Fruit fly (Drosophila melanogaster) whole organism, embryonic: Measurements from ENCODE around the gene CG7806.

Source experiments
- Ada2b ChIP-seq: fragments of 200-800 bp; sonication (Bioruptor generic); IDR thresholded peaks from 2 replicates; pipeline ENCODE4 v1.3.6; 2022; ENCODE audit warnings: missing biosample characterization, missing genetic modification characterization
- CG4730 ChIP-seq: fragments of 200-800 bp; sonication (Bioruptor generic); IDR thresholded peaks from 2 replicates; pipeline ENCODE4 v1.3.6; 2022; ENCODE audit warnings: missing biosample characterization, missing genetic modification characterization
- CG6254 ChIP-seq: fragments of 200-800 bp; sonication (Bioruptor generic); optimal IDR thresholded peaks from 3 replicates; lab custom pipeline; 2017; ENCODE audit warnings: mild to moderate bottlenecking, missing biosample characterization, missing genetic modification reagents, missing genetic modification characterization
- CrebB ChIP-seq: fragments of 200-800 bp; sonication (Bioruptor generic); optimal IDR thresholded peaks from 3 replicates; lab custom pipeline; 2018; ENCODE audit warnings: missing biosample characterization, mild to moderate bottlenecking, missing genetic modification characterization
- Meics ChIP-seq: fragments of 200-800 bp; sonication (Bioruptor generic); optimal IDR thresholded peaks from 2 replicates; lab custom pipeline; 2017; ENCODE audit warnings: missing biosample characterization, mild to moderate bottlenecking, missing genetic modification characterization
- Side ChIP-seq: fragments of 200-800 bp; sonication (Bioruptor generic); optimal IDR thresholded peaks from 2 replicates; lab custom pipeline; 2016; ENCODE audit warnings: missing biosample characterization, missing genetic modification characterization
- chm ChIP-seq: fragments of 200-800 bp; sonication (Bioruptor generic); IDR thresholded peaks from 2 replicates; pipeline ENCODE4 v1.3.6; 2022; ENCODE audit warnings: missing biosample characterization, missing genetic modification characterization
- dati ChIP-seq: fragments of 200-800 bp; sonication (Bioruptor generic); IDR thresholded peaks from 2 replicates; pipeline ENCODE4 v1.3.6; 2022; ENCODE audit warnings: missing biosample characterization, missing genetic modification characterization
- ind ChIP-seq: fragments of 200-800 bp; sonication (Bioruptor generic); optimal IDR thresholded peaks from 3 replicates; lab custom pipeline; 2016; ENCODE audit warnings: missing biosample characterization, missing genetic modification characterization
- maf-S ChIP-seq: fragments of 200-800 bp; sonication (Bioruptor generic); optimal IDR thresholded peaks from 2 replicates; lab custom pipeline; 2016; ENCODE audit warnings: missing biosample characterization, missing genetic modification characterization
- zen2 ChIP-seq: fragments of 200-800 bp; sonication (Bioruptor generic); IDR thresholded peaks from 3 replicates; pipeline ENCODE4 v1.3.6; 2022; ENCODE audit warnings: missing biosample characterization, missing genetic modification characterization; ENCODE audit not compliant: partially characterized antibody

DNA sequence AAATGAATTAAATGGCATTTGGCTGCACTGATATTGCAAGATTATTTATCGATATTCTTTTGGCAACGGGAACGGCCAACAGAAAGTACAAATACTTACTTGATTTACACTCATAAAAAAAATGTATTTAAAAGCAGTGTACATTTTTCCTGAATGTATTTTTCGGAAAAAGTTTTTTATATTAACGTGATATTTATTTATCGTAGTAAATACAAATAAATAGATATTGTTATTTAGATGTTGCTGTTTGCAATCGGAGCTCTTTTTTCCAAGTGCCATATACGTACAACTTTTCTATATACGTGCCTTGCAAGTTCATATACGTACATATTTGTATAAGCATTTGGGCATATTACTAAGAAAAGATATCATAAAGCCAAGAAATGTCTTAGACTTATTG, 40.1 kb downstream of the CG7806 start:
- TF ChIP-seq Side (GFP tag; lab: Kevin White, UChicago), result no peak
- TF ChIP-seq CrebB, result no peak
- TF ChIP-seq CG6254 (GFP tag; lab: Kevin White, UChicago), result no peak
- no peak for TF ChIP-seq Ada2b (GFP tag; lab: Robert Waterston, UW)
- no peak for TF ChIP-seq ind
- no peak for TF ChIP-seq dati
- TF ChIP-seq zen2 (GFP tag; lab: Robert Waterston, UW), result no peak
- TF ChIP-seq chm (GFP tag; lab: Robert Waterston, UW), result no peak
- no peak for TF ChIP-seq Meics
- TF ChIP-seq maf-S (GFP tag; lab: Kevin White, UChicago), result no peak
- TF ChIP-seq CG4730 (GFP tag; lab: Robert Waterston, UW), result no peak
